Worm (Caenorhabditis elegans): ENCODE results near the gene Y82E9BR.22.

DNA sequence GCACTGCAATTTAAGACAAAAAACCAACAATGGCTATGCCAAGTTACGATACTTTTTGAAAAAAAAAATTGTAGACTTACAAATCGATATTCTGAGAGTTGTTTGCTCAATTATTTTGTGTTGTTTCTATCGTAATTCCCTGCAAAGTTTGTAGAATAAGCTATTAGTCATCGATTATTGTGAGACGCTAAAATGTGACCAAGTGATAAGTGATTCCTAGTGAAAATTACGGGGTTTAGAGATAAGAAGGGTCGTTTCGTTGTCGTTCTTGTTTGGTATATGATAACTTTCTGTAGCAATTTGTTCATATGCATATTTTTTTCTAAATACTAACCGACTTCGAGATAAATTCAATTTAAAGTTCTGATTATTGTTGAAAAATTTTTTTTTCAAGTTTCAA, 10.9 kb downstream of the Y82E9BR.22 start:
- TF ChIP-seq lir-1 (GFP tag; conservative IDR thresholded peaks at IDR 0.05) (no peak), hlh-26 (GFP tag; conservative IDR thresholded peaks at IDR 0.05) (no peak), ztf-22 (GFP tag; optimal IDR thresholded peaks at IDR 0.05) (no peak), unc-130 (GFP tag; optimal IDR thresholded peaks at IDR 0.05) (no peak), cebp-1 (GFP tag; IDR thresholded peaks at IDR 0.05) (no peak), cebp-1 (tag; optimal IDR thresholded peaks at IDR 0.05) (no peak), mes-4 (tag; optimal IDR thresholded peaks at IDR 0.05) (no peak), tbp1 (GFP tag; optimal IDR thresholded peaks at IDR 0.05) (no peak), repo-1 (tag; optimal IDR thresholded peaks at IDR 0.05) (no peak), atf-7 (tag; optimal IDR thresholded peaks at IDR 0.05) (no peak), ceh-58 (GFP tag; IDR thresholded peaks at IDR 0.05) (no peak), attf-3 (GFP tag; conservative IDR thresholded peaks at IDR 0.05) (no peak), mcd-1 (GFP tag; IDR thresholded peaks at IDR 0.05) (no peak), tbx-9 (tag; optimal IDR thresholded peaks at IDR 0.05; ENCODE audit: borderline replicate concordance) (no peak), K11D2.4 (GFP tag; IDR thresholded peaks at IDR 0.05) (no peak)
